Worm (Caenorhabditis elegans) whole organism, L3 larva: ENCODE data around the gene tag-335.

Experiments used
- egl-27 ChIP-seq: sonication (generic microtip); optimal IDR thresholded peaks from 4 replicates; lab custom pipeline; 2017; ENCODE audit warnings: missing biosample characterization, missing genetic modification reagents, missing genetic modification characterization
- nfya-1 ChIP-seq: sonication (generic microtip); optimal IDR thresholded peaks from 2 replicates; lab custom pipeline; 2017; ENCODE audit warnings: missing genetic modification characterization, mild to moderate bottlenecking, missing compliant biosample characterization, antibody characterized with exemption, moderate library complexity; ENCODE audit not compliant: insufficient read depth
- nhr-77 ChIP-seq: fragments of 150-350 bp; optimal IDR thresholded peaks from 2 replicates; lab custom pipeline; 2014; ENCODE audit warnings: missing biosample characterization, missing genetic modification characterization
- unc-39 ChIP-seq: sonication (generic microtip); optimal IDR thresholded peaks from 4 replicates; lab custom pipeline; 2017; ENCODE audit warnings: missing biosample characterization, missing genetic modification characterization
- unc-62 ChIP-seq: fragments of 150-350 bp; sonication (generic microtip); optimal IDR thresholded peaks from 4 replicates; lab custom pipeline; 2014; ENCODE audit warnings: missing biosample characterization, missing genetic modification reagents, missing genetic modification characterization

DNA sequence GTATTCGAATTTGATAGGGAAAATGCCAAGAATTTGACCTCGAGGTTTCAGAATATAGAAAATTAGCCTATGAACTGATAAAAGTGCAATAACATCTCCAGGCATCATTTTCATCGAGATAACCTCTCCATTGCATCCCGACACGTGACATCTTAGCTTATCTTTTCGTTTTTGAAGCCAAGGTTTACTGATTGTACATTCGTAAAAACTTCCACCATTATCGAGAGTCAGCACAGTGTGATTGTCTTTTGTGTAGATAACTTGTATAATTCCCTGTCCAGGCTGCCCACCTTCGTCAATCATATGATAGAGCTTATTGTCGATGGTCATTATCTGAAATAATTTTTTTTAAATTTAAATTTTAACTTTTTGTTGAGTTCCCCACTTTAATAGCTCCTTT lies 4.0 kb downstream of the tag-335 start:
- no peak for TF ChIP-seq egl-27
- no peak for TF ChIP-seq unc-39 (tag; lab: Kevin White, UChicago)
- TF ChIP-seq nfya-1 (tag; lab: Kevin White, UChicago): no peak
- TF ChIP-seq unc-62: no peak
- TF ChIP-seq nhr-77 (tag; lab: Kevin White, UChicago): no peak
